ENCODE assay signal across 2 fruit fly cellular contexts in genomic region chr3L:8578470-8578869, dm6.
TF ChIP-seq lines count a peak whose summit lies in the region.

No protein-coding gene starts in this region.

TF ChIP-seq in whole organism, adult, 20 proteins besides CTCF, POLR2A, EP300 and RAD21 (continued from another document):
- no peak for TF ChIP-seq CG7045 (GFP tag; optimal IDR thresholded peaks at IDR 0.05; lab: Kevin White, UChicago)

TF ChIP-seq in whole organism, embryonic, 481 proteins besides CTCF, POLR2A, EP300 and RAD21 (continued from another document and continues in another):
- TF ChIP-seq stc (GFP tag; IDR thresholded peaks at IDR 0.05; lab: Robert Waterston, UW) = no peak; the same call in 1 of the 2 replicates
- TF ChIP-seq Atf-2 (GFP tag; optimal IDR thresholded peaks at IDR 0.05; lab: Kevin White, UChicago) = no peak
- TF ChIP-seq CG12942 (GFP tag; optimal IDR thresholded peaks at IDR 0.05; lab: Kevin White, UChicago) = no peak
- TF ChIP-seq Ets97D (GFP tag; optimal IDR thresholded peaks at IDR 0.05; lab: Kevin White, UChicago) = no peak
- no peak for TF ChIP-seq sim (GFP tag; IDR thresholded peaks at IDR 0.05; lab: Robert Waterston, UW)
- TF ChIP-seq wek (GFP tag; optimal IDR thresholded peaks at IDR 0.05; lab: Kevin White, UChicago) = no peak
- no peak for TF ChIP-seq CG11696 (GFP tag; IDR thresholded peaks at IDR 0.05; lab: Robert Waterston, UW)
- TF ChIP-seq Lim3 (GFP tag; IDR thresholded peaks at IDR 0.05; lab: Robert Waterston, UW) = no peak
- no peak for TF ChIP-seq D19A (tag; optimal IDR thresholded peaks at IDR 0.05; lab: Kevin White, UChicago)
- TF ChIP-seq D (optimal IDR thresholded peaks at IDR 0.05; lab: Kevin White, UChicago) = no peak
- no peak for TF ChIP-seq D (GFP tag; optimal IDR thresholded peaks at IDR 0.05; lab: Kevin White, UChicago)
- no peak for TF ChIP-seq CG8944 (GFP tag; optimal IDR thresholded peaks at IDR 0.05; lab: Kevin White, UChicago)
- TF ChIP-seq HmgZ (tag; optimal IDR thresholded peaks at IDR 0.05; lab: Kevin White, UChicago) = no peak
- no peak for TF ChIP-seq Dp (GFP tag; optimal IDR thresholded peaks at IDR 0.05; lab: Kevin White, UChicago)
- TF ChIP-seq Aef1 (GFP tag; IDR thresholded peaks at IDR 0.05; lab: Robert Waterston, UW) = no peak
- no peak for TF ChIP-seq slp2 (GFP tag; optimal IDR thresholded peaks at IDR 0.05; lab: Kevin White, UChicago)
- no peak for TF ChIP-seq CG3995 (GFP tag; optimal IDR thresholded peaks at IDR 0.05; lab: Kevin White, UChicago)
- peak; percentile 39; the same call in 1 of the 2 replicates for TF ChIP-seq chm (GFP tag; IDR thresholded peaks at IDR 0.05; lab: Robert Waterston, UW)
- peak; percentile 66; the same call in 2 of the 4 replicates for TF ChIP-seq chinmo (GFP tag; IDR thresholded peaks at IDR 0.05; lab: Robert Waterston, UW; ENCODE audit: partially characterized antibody)
- no peak for TF ChIP-seq CG1024 (GFP tag; IDR thresholded peaks at IDR 0.05; lab: Robert Waterston, UW)
- peak; percentile 62 for TF ChIP-seq Med (GFP tag; lab: Kevin White, UChicago)
- no peak for TF ChIP-seq CG4707 (GFP tag; optimal IDR thresholded peaks at IDR 0.05; lab: Kevin White, UChicago)
- no peak for TF ChIP-seq Sox102F (GFP tag; optimal IDR thresholded peaks at IDR 0.05; lab: Kevin White, UChicago)
- TF ChIP-seq CG17912 (GFP tag; optimal IDR thresholded peaks at IDR 0.05; lab: Kevin White, UChicago) = no peak
- no peak for TF ChIP-seq pros (GFP tag; optimal IDR thresholded peaks at IDR 0.05; lab: Kevin White, UChicago)
- no peak for TF ChIP-seq CG17612 (GFP tag; IDR thresholded peaks at IDR 0.05; lab: Robert Waterston, UW)
- TF ChIP-seq CG8290 (GFP tag; optimal IDR thresholded peaks at IDR 0.05; lab: Kevin White, UChicago) = no peak
- TF ChIP-seq CG8290 (tag; optimal IDR thresholded peaks at IDR 0.05; lab: Kevin White, UChicago) = no peak
- TF ChIP-seq CG1603 (tag; optimal IDR thresholded peaks at IDR 0.05; lab: Kevin White, UChicago) = no peak
- 0 out of 3 replicates have a peak, but pooled peaks have one; percentile 36 for TF ChIP-seq ci (GFP tag; IDR thresholded peaks at IDR 0.05; lab: Robert Waterston, UW)
- TF ChIP-seq CG31441 (GFP tag; IDR thresholded peaks at IDR 0.05; lab: Robert Waterston, UW) = no peak
- no peak for TF ChIP-seq Hmx (GFP tag; optimal IDR thresholded peaks at IDR 0.05; lab: Kevin White, UChicago)
- TF ChIP-seq grn (GFP tag; optimal IDR thresholded peaks at IDR 0.05; lab: Kevin White, UChicago) = no peak
- no peak for TF ChIP-seq HLHmδ (GFP tag; optimal IDR thresholded peaks at IDR 0.05; lab: Kevin White, UChicago)
- no peak for TF ChIP-seq CG17568 (GFP tag; optimal IDR thresholded peaks at IDR 0.05; lab: Kevin White, UChicago)
- TF ChIP-seq CG13894 (tag; optimal IDR thresholded peaks at IDR 0.05; lab: Kevin White, UChicago) = peak; percentile 16
- no peak for TF ChIP-seq CG12236 (GFP tag; optimal IDR thresholded peaks at IDR 0.05; lab: Kevin White, UChicago)
- TF ChIP-seq ac (GFP tag; optimal IDR thresholded peaks at IDR 0.05; lab: Kevin White, UChicago) = no peak
- TF ChIP-seq tio (GFP tag; optimal IDR thresholded peaks at IDR 0.05; lab: Kevin White, UChicago) = no peak
- no peak for TF ChIP-seq CG7357 (GFP tag; IDR thresholded peaks at IDR 0.05; lab: Robert Waterston, UW)
- TF ChIP-seq esg (GFP tag; conservative IDR thresholded peaks at IDR 0.05; lab: Robert Waterston, UW) = no peak
- 0 out of 2 replicates have a peak, but pooled peaks have one; percentile 11 for TF ChIP-seq Drgx (GFP tag; IDR thresholded peaks at IDR 0.05; lab: Robert Waterston, UW)
- TF ChIP-seq CG4328 (GFP tag; optimal IDR thresholded peaks at IDR 0.05; lab: Kevin White, UChicago) = no peak
- peak; percentile 22; the same call in 1 of the 2 replicates for TF ChIP-seq amos (GFP tag; IDR thresholded peaks at IDR 0.05; lab: Robert Waterston, UW; ENCODE audit: partially characterized antibody)
- TF ChIP-seq abd-A (tag; optimal IDR thresholded peaks at IDR 0.05; lab: Kevin White, UChicago) = no peak
- no peak for TF ChIP-seq mam (GFP tag; optimal IDR thresholded peaks at IDR 0.05; lab: Kevin White, UChicago)
- TF ChIP-seq Jarid2 (GFP tag; optimal IDR thresholded peaks at IDR 0.05; lab: Kevin White, UChicago) = peak; percentile 30
- no peak for TF ChIP-seq ro (GFP tag; IDR thresholded peaks at IDR 0.05; lab: Robert Waterston, UW)
- TF ChIP-seq sqz (GFP tag; optimal IDR thresholded peaks at IDR 0.05; lab: Kevin White, UChicago) = peak; percentile 15
- TF ChIP-seq sug (tag; optimal IDR thresholded peaks at IDR 0.05; lab: Kevin White, UChicago) = peak; percentile 16
- no peak for TF ChIP-seq crp (GFP tag; optimal IDR thresholded peaks at IDR 0.05; lab: Kevin White, UChicago)
- TF ChIP-seq Rfx (GFP tag; IDR thresholded peaks at IDR 0.05; lab: Robert Waterston, UW) = 0 out of 2 replicates have a peak, but pooled peaks have one; percentile 38
- no peak for TF ChIP-seq Ptx1 (GFP tag; IDR thresholded peaks at IDR 0.05; lab: Robert Waterston, UW)
- no peak for TF ChIP-seq zfh2 (GFP tag; optimal IDR thresholded peaks at IDR 0.05; lab: Kevin White, UChicago)
- TF ChIP-seq dimm (GFP tag; IDR thresholded peaks at IDR 0.05; lab: Robert Waterston, UW) = no peak
- no peak for TF ChIP-seq CG34224 (GFP tag; IDR thresholded peaks at IDR 0.05; lab: Robert Waterston, UW; ENCODE audit: partially characterized antibody)
- peak; percentile 49 for TF ChIP-seq lab (GFP tag; optimal IDR thresholded peaks at IDR 0.05; lab: Kevin White, UChicago)
- TF ChIP-seq CG2116 (GFP tag; optimal IDR thresholded peaks at IDR 0.05; lab: Kevin White, UChicago) = no peak
- TF ChIP-seq Sox100B (GFP tag; optimal IDR thresholded peaks at IDR 0.05; lab: Kevin White, UChicago) = no peak
- no peak for TF ChIP-seq pzg (GFP tag; optimal IDR thresholded peaks at IDR 0.05; lab: Kevin White, UChicago)
- no peak for TF ChIP-seq CG33213 (GFP tag; optimal IDR thresholded peaks at IDR 0.05; lab: Kevin White, UChicago)
- TF ChIP-seq CG8281 (tag; optimal IDR thresholded peaks at IDR 0.05; lab: Kevin White, UChicago) = no peak
- no peak for TF ChIP-seq chn (GFP tag; optimal IDR thresholded peaks at IDR 0.05; lab: Kevin White, UChicago)
- no peak for TF ChIP-seq Neu2 (GFP tag; optimal IDR thresholded peaks at IDR 0.05; lab: Kevin White, UChicago; ENCODE audit: borderline replicate concordance)
- no peak for TF ChIP-seq Usf (GFP tag; optimal IDR thresholded peaks at IDR 0.05; lab: Kevin White, UChicago)
- no peak for TF ChIP-seq CG16863 (GFP tag; optimal IDR thresholded peaks at IDR 0.05; lab: Kevin White, UChicago)
- TF ChIP-seq shn (GFP tag; optimal IDR thresholded peaks at IDR 0.05; lab: Kevin White, UChicago) = no peak
- no peak for TF ChIP-seq peb (GFP tag; IDR thresholded peaks at IDR 0.05; lab: Robert Waterston, UW)
- TF ChIP-seq pita (GFP tag; optimal IDR thresholded peaks at IDR 0.05; lab: Kevin White, UChicago) = no peak
- no peak for TF ChIP-seq hth (optimal IDR thresholded peaks at IDR 0.05; lab: Kevin White, UChicago)
- no peak for TF ChIP-seq tap (tag; optimal IDR thresholded peaks at IDR 0.05; lab: Kevin White, UChicago)
- TF ChIP-seq HLH54F (GFP tag; optimal IDR thresholded peaks at IDR 0.05; lab: Kevin White, UChicago) = no peak
- TF ChIP-seq aop (GFP tag; IDR thresholded peaks at IDR 0.05; lab: Robert Waterston, UW) = no peak
- TF ChIP-seq CG9797 (GFP tag; optimal IDR thresholded peaks at IDR 0.05; lab: Kevin White, UChicago) = no peak
- no peak for TF ChIP-seq dm (GFP tag; optimal IDR thresholded peaks at IDR 0.05; lab: Kevin White, UChicago)
- no peak for TF ChIP-seq CG5953 (GFP tag; IDR thresholded peaks at IDR 0.05; lab: Robert Waterston, UW)
- TF ChIP-seq PHDP (tag; optimal IDR thresholded peaks at IDR 0.05; lab: Kevin White, UChicago) = no peak
- TF ChIP-seq CG2875 (GFP tag; optimal IDR thresholded peaks at IDR 0.05; lab: Kevin White, UChicago) = no peak
- no peak for TF ChIP-seq psq (GFP tag; optimal IDR thresholded peaks at IDR 0.05; lab: Kevin White, UChicago)
- peak; percentile 16; the same call in 1 of the 2 replicates for TF ChIP-seq E2f2 (GFP tag; IDR thresholded peaks at IDR 0.05; lab: Robert Waterston, UW)
- no peak for TF ChIP-seq CG13123 (GFP tag; optimal IDR thresholded peaks at IDR 0.05; lab: Kevin White, UChicago)
- TF ChIP-seq pan (optimal IDR thresholded peaks at IDR 0.05; lab: Kevin White, UChicago) = no peak
- no peak for TF ChIP-seq pan (GFP tag; optimal IDR thresholded peaks at IDR 0.05 in 1 of 2, IDR thresholded peaks at IDR 0.05 in 1 of 2)
- TF ChIP-seq CG10147 (GFP tag; optimal IDR thresholded peaks at IDR 0.05; lab: Kevin White, UChicago) = no peak
- TF ChIP-seq Poxn (GFP tag; IDR thresholded peaks at IDR 0.05; lab: Robert Waterston, UW) = no peak
- no peak for TF ChIP-seq CG1233 (GFP tag; optimal IDR thresholded peaks at IDR 0.05; lab: Kevin White, UChicago)
- TF ChIP-seq ken (GFP tag; IDR thresholded peaks at IDR 0.05; lab: Robert Waterston, UW) = no peak
- no peak for TF ChIP-seq inv (GFP tag; IDR thresholded peaks at IDR 0.05; lab: Robert Waterston, UW; ENCODE audit: partially characterized antibody)
- no peak for TF ChIP-seq cad (GFP tag; optimal IDR thresholded peaks at IDR 0.05; lab: Kevin White, UChicago)
- TF ChIP-seq Taf1 (GFP tag; IDR thresholded peaks at IDR 0.05; lab: Robert Waterston, UW) = no peak
- TF ChIP-seq CG3726 (GFP tag; IDR thresholded peaks at IDR 0.05; lab: Robert Waterston, UW) = no peak
- TF ChIP-seq toy (GFP tag; IDR thresholded peaks at IDR 0.05; lab: Robert Waterston, UW) = no peak
- no peak for TF ChIP-seq sens (GFP tag; lab: Kevin White, UChicago)
- no peak for TF ChIP-seq lola (GFP tag; optimal IDR thresholded peaks at IDR 0.05; lab: Kevin White, UChicago)
- no peak for TF ChIP-seq Eip74EF (GFP tag; optimal IDR thresholded peaks at IDR 0.05; lab: Kevin White, UChicago)
- TF ChIP-seq Mes4 (GFP tag; optimal IDR thresholded peaks at IDR 0.05; lab: Kevin White, UChicago) = no peak
- no peak for TF ChIP-seq Side (GFP tag; optimal IDR thresholded peaks at IDR 0.05; lab: Kevin White, UChicago)
- no peak for TF ChIP-seq HLH3B (GFP tag; IDR thresholded peaks at IDR 0.05; lab: Robert Waterston, UW)
- no peak for TF ChIP-seq CG7963 (GFP tag; IDR thresholded peaks at IDR 0.05; lab: Robert Waterston, UW; ENCODE audit: partially characterized antibody)
- TF ChIP-seq sob (GFP tag; IDR thresholded peaks at IDR 0.05; lab: Robert Waterston, UW) = 0 out of 2 replicates have a peak, but pooled peaks have one; percentile 18
- TF ChIP-seq CG4360 (GFP tag; IDR thresholded peaks at IDR 0.05; lab: Robert Waterston, UW) = no peak
- TF ChIP-seq az2 (GFP tag; optimal IDR thresholded peaks at IDR 0.05; lab: Kevin White, UChicago) = no peak
- TF ChIP-seq CG17186 (GFP tag; optimal IDR thresholded peaks at IDR 0.05; lab: Kevin White, UChicago) = no peak
- no peak for TF ChIP-seq Elba2 (GFP tag; optimal IDR thresholded peaks at IDR 0.05; lab: Kevin White, UChicago)
- TF ChIP-seq ash1 (GFP tag; optimal IDR thresholded peaks at IDR 0.05; lab: Kevin White, UChicago) = no peak
- no peak for TF ChIP-seq onecut (GFP tag; IDR thresholded peaks at IDR 0.05; lab: Robert Waterston, UW)
- peak; percentile 6 for TF ChIP-seq Hmr (GFP tag; optimal IDR thresholded peaks at IDR 0.05; lab: Kevin White, UChicago)
- no peak for TF ChIP-seq CG1647 (GFP tag; optimal IDR thresholded peaks at IDR 0.05; lab: Kevin White, UChicago)
- no peak for TF ChIP-seq tin (GFP tag; optimal IDR thresholded peaks at IDR 0.05; lab: Kevin White, UChicago)
- no peak for TF ChIP-seq tll (GFP tag; optimal IDR thresholded peaks at IDR 0.05; lab: Kevin White, UChicago)
- TF ChIP-seq CG10543 (GFP tag; optimal IDR thresholded peaks at IDR 0.05; lab: Kevin White, UChicago) = peak; percentile 62
- TF ChIP-seq odd (GFP tag; optimal IDR thresholded peaks at IDR 0.05; lab: Kevin White, UChicago) = no peak
- TF ChIP-seq CG10274 (GFP tag; optimal IDR thresholded peaks at IDR 0.05; lab: Kevin White, UChicago) = no peak
- TF ChIP-seq Atf3 (GFP tag; optimal IDR thresholded peaks at IDR 0.05; lab: Kevin White, UChicago) = no peak
- no peak for TF ChIP-seq rib (GFP tag; IDR thresholded peaks at IDR 0.05; lab: Robert Waterston, UW)
- TF ChIP-seq prd (optimal IDR thresholded peaks at IDR 0.05; lab: Kevin White, UChicago) = no peak
- no peak for TF ChIP-seq prd (GFP tag; IDR thresholded peaks at IDR 0.05; lab: Robert Waterston, UW)
- TF ChIP-seq CG6765 (GFP tag; optimal IDR thresholded peaks at IDR 0.05; lab: Kevin White, UChicago) = no peak
- TF ChIP-seq B-H1 (GFP tag; IDR thresholded peaks at IDR 0.05; lab: Robert Waterston, UW) = no peak
- TF ChIP-seq fd102C (GFP tag; optimal IDR thresholded peaks at IDR 0.05; lab: Kevin White, UChicago) = no peak
- no peak for TF ChIP-seq MTF-1 (GFP tag; optimal IDR thresholded peaks at IDR 0.05; lab: Kevin White, UChicago; ENCODE audit: borderline replicate concordance)
- TF ChIP-seq Ravus (GFP tag; IDR thresholded peaks at IDR 0.05; lab: Robert Waterston, UW) = no peak
- TF ChIP-seq CG6791 (GFP tag; IDR thresholded peaks at IDR 0.05; lab: Robert Waterston, UW; ENCODE audit: partially characterized antibody) = no peak
- no peak for TF ChIP-seq CG10959 (GFP tag; IDR thresholded peaks at IDR 0.05; lab: Robert Waterston, UW)
- TF ChIP-seq twi (tag; optimal IDR thresholded peaks at IDR 0.05; lab: Kevin White, UChicago) = no peak
- no peak for TF ChIP-seq unpg (GFP tag; optimal IDR thresholded peaks at IDR 0.05; lab: Kevin White, UChicago)
- no peak for TF ChIP-seq fru (optimal IDR thresholded peaks at IDR 0.05; lab: Kevin White, UChicago)
- TF ChIP-seq sd (tag; optimal IDR thresholded peaks at IDR 0.05; lab: Kevin White, UChicago) = peak; percentile 33
- no peak for TF ChIP-seq btn (GFP tag; optimal IDR thresholded peaks at IDR 0.05; lab: Kevin White, UChicago)
- no peak for TF ChIP-seq ERR (GFP tag; optimal IDR thresholded peaks at IDR 0.05; lab: Kevin White, UChicago)
- no peak for TF ChIP-seq Stat92E (GFP tag; optimal IDR thresholded peaks at IDR 0.05; lab: Kevin White, UChicago)
- TF ChIP-seq Gsc (GFP tag; IDR thresholded peaks at IDR 0.05; lab: Robert Waterston, UW) = no peak
- no peak for TF ChIP-seq Lpt (GFP tag; optimal IDR thresholded peaks at IDR 0.05; lab: Kevin White, UChicago)
- TF ChIP-seq CG31224 (GFP tag; IDR thresholded peaks at IDR 0.05; lab: Robert Waterston, UW) = 0 out of 2 replicates have a peak, but pooled peaks have one; percentile 6
- no peak for TF ChIP-seq pnt (GFP tag; optimal IDR thresholded peaks at IDR 0.05; lab: Kevin White, UChicago)
- no peak for TF ChIP-seq crc (GFP tag; optimal IDR thresholded peaks at IDR 0.05; lab: Kevin White, UChicago)
- TF ChIP-seq Tbp (GFP tag; optimal IDR thresholded peaks at IDR 0.05; lab: Kevin White, UChicago) = no peak
